Fruit fly (Drosophila melanogaster): ENCODE results near the gene Nha2.

- TF ChIP-seq CG6689 (GFP tag; IDR thresholded peaks at IDR 0.05) (no peak), CG6175 (GFP tag; IDR thresholded peaks at IDR 0.05) (no peak), en (GFP tag; optimal IDR thresholded peaks at IDR 0.05) (no peak), bab2 (GFP tag; optimal IDR thresholded peaks at IDR 0.05) (no peak)
Observed at dm6 chr3R:23038062-23038461, 39.7 kb upstream of the Nha2 start.

Measured in whole organism, embryonic.